Worm (Caenorhabditis elegans): ENCODE results near the gene seld-1.

ce11 chrIV:13538901-13539300, 33.7 kb downstream of the seld-1 start:
- TF ChIP-seq hmbx-1 (tag; optimal IDR thresholded peaks at IDR 0.05) (no peak), scrt-1 (GFP tag; IDR thresholded peaks at IDR 0.05) (no peak), flt-1 (GFP tag; IDR thresholded peaks at IDR 0.05) (no peak), sea-1 (GFP tag; conservative IDR thresholded peaks at IDR 0.05) (no peak), ceh-36 (tag; optimal IDR thresholded peaks at IDR 0.05) (no peak), ama-1 (optimal IDR thresholded peaks at IDR 0.05) (no peak), ceh-13 (GFP tag; optimal IDR thresholded peaks at IDR 0.05) (no peak), hnd-1 (tag; optimal IDR thresholded peaks at IDR 0.05) (no peak)
